Worm (Caenorhabditis elegans) whole organism, late embryonic: Measurements from ENCODE around the gene gur-4.

ENCODE experiments used
- pha-4 ChIP-seq: fragments of 150-350 bp; optimal IDR thresholded peaks from 2 replicates; lab custom pipeline; 2018; ENCODE audit warnings: missing biosample characterization, missing genetic modification reagents, missing genetic modification characterization
- tbx-7 ChIP-seq: sonication (generic microtip); optimal IDR thresholded peaks from 2 replicates; lab custom pipeline; 2016; ENCODE audit warnings: missing genotype, missing genetic modification characterization, missing compliant biosample characterization

- TF ChIP-seq tbx-7 (no peak), pha-4 (tag; lab: Kevin White, UChicago) (no peak)
These were observed 2.5 kb upstream of the gur-4 start for ce11 chrII:14102112-14102511.
